Fruit fly (Drosophila melanogaster) whole organism, wandering third instar larva: ENCODE results near the gene CG15365.
A peak's percentile ranks its signal among the peaks of the same experiment; 100 is the strongest.

ENCODE experiments used
- Abd-B ChIP-seq: fragments of >200 bp; optimal IDR thresholded peaks from 2 replicates; lab custom pipeline; 2017; ENCODE audit warnings: missing biosample characterization, missing genetic modification characterization
- CG9705 ChIP-seq: fragments of 200-800 bp; sonication (Bioruptor generic); optimal IDR thresholded peaks from 2 replicates; lab custom pipeline; 2018; ENCODE audit warnings: missing biosample characterization, mild to moderate bottlenecking, missing genetic modification characterization
- CrebA ChIP-seq: fragments of 200-800 bp; sonication (Bioruptor generic); optimal IDR thresholded peaks from 2 replicates; lab custom pipeline; 2016; ENCODE audit warnings: missing biosample characterization, mild to moderate bottlenecking, missing genetic modification characterization, borderline replicate concordance
- Dfd ChIP-seq: fragments of >200 bp; optimal IDR thresholded peaks from 2 replicates; lab custom pipeline; 2017; ENCODE audit warnings: missing biosample characterization, missing genetic modification characterization
- Dif ChIP-seq: fragments of 200-275, 200-300 bp; sonication (Bioruptor generic); optimal IDR thresholded peaks from 2 replicates; lab custom pipeline; 2018; ENCODE audit warnings: missing biosample characterization, missing genetic modification characterization; ENCODE audit not compliant: partially characterized antibody
- GATAd ChIP-seq: sonication (Bioruptor generic); optimal IDR thresholded peaks from 2 replicates; lab custom pipeline; 2016; ENCODE audit warnings: missing biosample characterization, missing genetic modification characterization
- HLH106 ChIP-seq: fragments of 200-800 bp; optimal IDR thresholded peaks from 3 replicates; lab custom pipeline; 2019; ENCODE audit warnings: missing biosample characterization, mild to moderate bottlenecking, missing genetic modification characterization, moderate library complexity
- Hr78 ChIP-seq: fragments of >200 bp; optimal IDR thresholded peaks from 2 replicates; lab custom pipeline; 2017; ENCODE audit warnings: missing biosample characterization, missing genetic modification characterization
- Hr83 ChIP-seq: fragments of 200-300 bp; sonication (Bioruptor generic); optimal IDR thresholded peaks from 2 replicates; lab custom pipeline; 2016; ENCODE audit warnings: missing biosample characterization, mild to moderate bottlenecking, missing genetic modification characterization, moderate library complexity; ENCODE audit not compliant: poor library complexity, severe bottlenecking
- Mio ChIP-seq: sonication (Bioruptor generic); optimal IDR thresholded peaks from 2 replicates; lab custom pipeline; 2016; ENCODE audit warnings: missing biosample characterization, missing genetic modification characterization
- N ChIP-seq: fragments of >200 bp; optimal IDR thresholded peaks from 2 replicates; lab custom pipeline; 2018; ENCODE audit warnings: missing biosample characterization, missing external identifiers, missing genetic modification characterization
- Rel ChIP-seq, 2 experiments: fragments of 200-800 bp; sonication (Bioruptor generic) in 1 of 2; optimal IDR thresholded peaks; 2 replicates in 1 of 2; 3 replicates in 1 of 2; lab custom pipeline; 2016 to 2019; ENCODE audit warnings: mild to moderate bottlenecking in 2 of 2, missing biosample characterization in 2 of 2, missing genetic modification characterization in 2 of 2, moderate library complexity in 1 of 2
- Sp1 ChIP-seq: fragments of 200-800 bp; sonication (Bioruptor generic); optimal IDR thresholded peaks from 3 replicates; lab custom pipeline; 2019; ENCODE audit warnings: missing biosample characterization, mild to moderate bottlenecking, missing genetic modification characterization, moderate library complexity
- br ChIP-seq: fragments of 200-800 bp; sonication (Bioruptor generic); optimal IDR thresholded peaks from 2 replicates; lab custom pipeline; 2016; ENCODE audit warnings: missing biosample characterization, missing genetic modification characterization
- brk ChIP-seq: fragments of 200-800 bp; sonication (Bioruptor generic); optimal IDR thresholded peaks from 2 replicates; lab custom pipeline; 2016; ENCODE audit warnings: missing biosample characterization, mild to moderate bottlenecking, missing genetic modification characterization
- dsf ChIP-seq: sonication (Bioruptor generic); optimal IDR thresholded peaks from 2 replicates; lab custom pipeline; 2016; ENCODE audit warnings: missing biosample characterization, missing genetic modification characterization, borderline replicate concordance
- ey ChIP-seq: fragments of 200-800 bp; sonication (Bioruptor generic); optimal IDR thresholded peaks from 2 replicates; lab custom pipeline; 2016; ENCODE audit warnings: missing biosample characterization, missing genetic modification characterization
- foxo ChIP-seq, 2 experiments: fragments of 200-800 bp; sonication (Bioruptor generic); optimal IDR thresholded peaks; 2 replicates in 1 of 2; 3 replicates in 1 of 2; lab custom pipeline; 2016 to 2017; ENCODE audit warnings: missing biosample characterization in 2 of 2, missing genetic modification characterization in 2 of 2
- fru ChIP-seq: fragments of 200-800 bp; sonication (Bioruptor generic); optimal IDR thresholded peaks from 3 replicates; lab custom pipeline; 2016; ENCODE audit warnings: missing biosample characterization, mild to moderate bottlenecking, missing genetic modification characterization
- h ChIP-seq: fragments of 200-800 bp; sonication (Bioruptor generic); optimal IDR thresholded peaks from 3 replicates; lab custom pipeline; 2016; ENCODE audit warnings: missing biosample characterization, mild to moderate bottlenecking, missing genetic modification characterization
- jim ChIP-seq: fragments of 175-275, 200-325 bp; sonication (Bioruptor generic); optimal IDR thresholded peaks from 2 replicates; lab custom pipeline; 2016; ENCODE audit warnings: missing biosample characterization, mild to moderate bottlenecking, missing genetic modification characterization
- lola ChIP-seq: fragments of >200 bp; optimal IDR thresholded peaks from 2 replicates; lab custom pipeline; 2017; ENCODE audit warnings: missing biosample characterization, missing genetic modification characterization
- pan ChIP-seq: fragments of >200 bp; optimal IDR thresholded peaks from 2 replicates; lab custom pipeline; 2017
- psq ChIP-seq: fragments of 200-800 bp; sonication (Bioruptor generic); optimal IDR thresholded peaks from 3 replicates; lab custom pipeline; 2017; ENCODE audit warnings: missing biosample characterization, mild to moderate bottlenecking, missing genetic modification characterization, moderate library complexity
- sage ChIP-seq: fragments of 200-800 bp; sonication (Bioruptor generic); optimal IDR thresholded peaks from 2 replicates; lab custom pipeline; 2016; ENCODE audit warnings: missing biosample characterization, mild to moderate bottlenecking, missing genetic modification characterization
- sv ChIP-seq: fragments of 200-800 bp; sonication (Bioruptor generic); optimal IDR thresholded peaks from 3 replicates; lab custom pipeline; 2016; ENCODE audit warnings: missing biosample characterization, missing genetic modification characterization
- tai ChIP-seq: sonication (Bioruptor generic); optimal IDR thresholded peaks from 2 replicates; lab custom pipeline; 2016; ENCODE audit warnings: missing biosample characterization, missing genetic modification characterization
- usp ChIP-seq: fragments of >200 bp; optimal IDR thresholded peaks from 2 replicates; lab custom pipeline; 2017; ENCODE audit warnings: missing biosample characterization, missing genetic modification characterization
- woc ChIP-seq: sonication (Bioruptor generic); optimal IDR thresholded peaks from 2 replicates; lab custom pipeline; 2016; ENCODE audit warnings: missing biosample characterization, mild to moderate bottlenecking, missing genetic modification characterization

The CG15365 gene

dm6 chrX:9103308-9104185 is 35.8 kb upstream of the CG15365 start, which contains the start of gene CG7766:
Gene CG7766, minus strand, starts transcription at chrX:9103739.
- no peak for TF ChIP-seq usp (GFP tag; lab: Kevin White, UChicago)
- TF ChIP-seq Hr78 (GFP tag; lab: Kevin White, UChicago), result no peak
- no peak for TF ChIP-seq lola (GFP tag; lab: Kevin White, UChicago)
- TF ChIP-seq Rel (GFP tag; optimal IDR thresholded peaks at IDR 0.05; lab: Kevin White, UChicago), result no peak
- no peak for TF ChIP-seq Rel (tag; optimal IDR thresholded peaks at IDR 0.05; lab: Kevin White, UChicago)
- TF ChIP-seq pan (lab: Kevin White, UChicago), result no peak
- TF ChIP-seq sage (GFP tag; lab: Kevin White, UChicago), result no peak
- TF ChIP-seq Hr83 (GFP tag; lab: Kevin White, UChicago), result no peak
- no peak for TF ChIP-seq br (GFP tag; lab: Kevin White, UChicago)
- no peak for TF ChIP-seq h (GFP tag; lab: Kevin White, UChicago)
- no peak for TF ChIP-seq Mio
- no peak for TF ChIP-seq foxo (GFP tag; optimal IDR thresholded peaks at IDR 0.05; lab: Kevin White, UChicago)
- no peak for TF ChIP-seq Sp1 (GFP tag; lab: Kevin White, UChicago)
- no peak for TF ChIP-seq tai (GFP tag; lab: Kevin White, UChicago)
- no peak for TF ChIP-seq sv
- no peak for TF ChIP-seq ey (GFP tag; lab: Kevin White, UChicago)
- TF ChIP-seq HLH106 (tag; lab: Kevin White, UChicago), result no peak
- no peak for TF ChIP-seq psq (GFP tag; lab: Kevin White, UChicago)
- no peak for TF ChIP-seq jim (GFP tag; lab: Kevin White, UChicago)

- TF ChIP-seq CrebA (GFP tag; lab: Kevin White, UChicago), result no peak
- TF ChIP-seq N (GFP tag; lab: Kevin White, UChicago), result no peak
- TF ChIP-seq foxo (GFP tag; optimal IDR thresholded peaks at IDR 0.05; lab: Kevin White, UChicago), result no peak
- TF ChIP-seq Dif (GFP tag; lab: Kevin White, UChicago), result no peak
- no peak for TF ChIP-seq jim (GFP tag; lab: Kevin White, UChicago)
- TF ChIP-seq Abd-B, result no peak
- no peak for TF ChIP-seq lola (GFP tag; lab: Kevin White, UChicago)
- no peak for TF ChIP-seq Hr83 (GFP tag; lab: Kevin White, UChicago)
- no peak for TF ChIP-seq usp (GFP tag; lab: Kevin White, UChicago)
- no peak for TF ChIP-seq fru (GFP tag; lab: Kevin White, UChicago)
- TF ChIP-seq HLH106 (tag; lab: Kevin White, UChicago), result no peak
- no peak for TF ChIP-seq tai (GFP tag; lab: Kevin White, UChicago)
- no peak for TF ChIP-seq Rel (GFP tag; optimal IDR thresholded peaks at IDR 0.05; lab: Kevin White, UChicago)
- TF ChIP-seq Rel (tag; optimal IDR thresholded peaks at IDR 0.05; lab: Kevin White, UChicago), result no peak
- TF ChIP-seq CG9705 (GFP tag; lab: Kevin White, UChicago), result no peak
- no peak for TF ChIP-seq dsf (GFP tag; lab: Kevin White, UChicago)
- no peak for TF ChIP-seq sv
- no peak for TF ChIP-seq sage (GFP tag; lab: Kevin White, UChicago)
Measured at dm6 chrX:9102125-9102524, 34.3 kb upstream of the CG15365 start.

dm6 chrX:9093912-9094311 is 26.1 kb upstream of the CG15365 start:
- TF ChIP-seq ey (GFP tag; lab: Kevin White, UChicago), result no peak
- no peak for TF ChIP-seq CG9705 (GFP tag; lab: Kevin White, UChicago)
- TF ChIP-seq CrebA (GFP tag; lab: Kevin White, UChicago), result no peak
- TF ChIP-seq tai (GFP tag; lab: Kevin White, UChicago), result no peak
- TF ChIP-seq woc (GFP tag; lab: Kevin White, UChicago), result no peak
- TF ChIP-seq GATAd (GFP tag; lab: Kevin White, UChicago), result no peak
- no peak for TF ChIP-seq Rel (GFP tag; optimal IDR thresholded peaks at IDR 0.05; lab: Kevin White, UChicago)
- no peak for TF ChIP-seq Rel (tag; optimal IDR thresholded peaks at IDR 0.05; lab: Kevin White, UChicago)
- TF ChIP-seq brk (GFP tag; lab: Kevin White, UChicago), result no peak
- TF ChIP-seq fru (GFP tag; lab: Kevin White, UChicago), result no peak
- no peak for TF ChIP-seq Hr78 (GFP tag; lab: Kevin White, UChicago)
- TF ChIP-seq usp (GFP tag; lab: Kevin White, UChicago), result no peak

- no peak for TF ChIP-seq h (GFP tag; lab: Kevin White, UChicago)
- peak; percentile 92 for TF ChIP-seq Dfd (GFP tag; lab: Kevin White, UChicago)
- no peak for TF ChIP-seq Rel (GFP tag; optimal IDR thresholded peaks at IDR 0.05; lab: Kevin White, UChicago)
- no peak for TF ChIP-seq Rel (tag; optimal IDR thresholded peaks at IDR 0.05; lab: Kevin White, UChicago)
- no peak for TF ChIP-seq foxo (GFP tag; optimal IDR thresholded peaks at IDR 0.05; lab: Kevin White, UChicago)
- no peak for TF ChIP-seq Dif (GFP tag; lab: Kevin White, UChicago)
- no peak for TF ChIP-seq sv
- TF ChIP-seq lola (GFP tag; lab: Kevin White, UChicago), result no peak
Measured at dm6 chrX:9093062-9093461, 25.3 kb upstream of the CG15365 start.
